Worm (Caenorhabditis elegans) whole organism, early embryonic: Measurements from ENCODE around the gene odr-1.

Experiments used
- F13C5.2 ChIP-seq: sonication (generic microtip); optimal IDR thresholded peaks from 2 replicates; lab custom pipeline; 2017; ENCODE audit warnings: mild to moderate bottlenecking, missing genetic modification characterization, inconsistent platforms, missing compliant biosample characterization
- ama-1 ChIP-seq: fragments of 150-350 bp; optimal IDR thresholded peaks from 2 replicates; lab custom pipeline; 2014
- ets-7 ChIP-seq: sonication (generic microtip); optimal IDR thresholded peaks from 2 replicates; lab custom pipeline; 2016; ENCODE audit warnings: missing genotype, missing genetic modification characterization, missing compliant biosample characterization

ce11 chrX:13544544-13545021 lies 6.2 kb downstream of the odr-1 start:
- TF ChIP-seq ama-1 (lab: Kevin White, UChicago), result no peak
- TF ChIP-seq F13C5.2 (tag; lab: Kevin White, UChicago), result no peak
- no peak for TF ChIP-seq ets-7 (tag; lab: Kevin White, UChicago)
